Worm (Caenorhabditis elegans) whole organism, late embryonic: Measurements from ENCODE around the gene rpn-6.2.
"Not testable (repeated sequence)": the region's sequence is repeated elsewhere in the genome, so short reads cannot be mapped to it uniquely, and the experiment has no call there.

Experiments used
- C08G9.2 ChIP-seq: sonication (generic microtip); optimal IDR thresholded peaks from 2 replicates; lab custom pipeline; 2016; ENCODE audit warnings: mild to moderate bottlenecking, missing genetic modification characterization, moderate library complexity, missing compliant biosample characterization
- T23F11.4 ChIP-seq: fragments of 200-800 bp; sonication (Bioruptor generic); optimal IDR thresholded peaks from 2 replicates; lab custom pipeline; 2018; ENCODE audit warnings: mild to moderate bottlenecking, missing genetic modification characterization, missing compliant biosample characterization
- ceh-14 ChIP-seq: sonication (generic microtip); optimal IDR thresholded peaks from 2 replicates; lab custom pipeline; 2016; ENCODE audit warnings: missing genotype, missing genetic modification characterization, missing compliant biosample characterization
- ceh-18 ChIP-seq: sonication (generic microtip); optimal IDR thresholded peaks from 2 replicates; lab custom pipeline; 2016; ENCODE audit warnings: missing genetic modification characterization, missing compliant biosample characterization
- ceh-19 ChIP-seq: fragments of 200-800 bp; sonication (Bioruptor generic); optimal IDR thresholded peaks from 2 replicates; lab custom pipeline; 2018; ENCODE audit warnings: mild to moderate bottlenecking, missing genetic modification characterization, missing compliant biosample characterization
- ceh-22 ChIP-seq: sonication (generic microtip); optimal IDR thresholded peaks from 2 replicates; lab custom pipeline; 2017; ENCODE audit warnings: missing biosample characterization, missing genetic modification characterization
- ceh-30 ChIP-seq: fragments of 150-350 bp; optimal IDR thresholded peaks from 2 replicates; lab custom pipeline; 2014; ENCODE audit warnings: missing biosample characterization, missing genetic modification characterization
- ceh-31 ChIP-seq: sonication (generic microtip); optimal IDR thresholded peaks from 2 replicates; lab custom pipeline; 2016; ENCODE audit warnings: missing genetic modification characterization, missing compliant biosample characterization
- ceh-34 ChIP-seq: sonication (generic microtip); optimal IDR thresholded peaks from 2 replicates; lab custom pipeline; 2016; ENCODE audit warnings: mild to moderate bottlenecking, missing genetic modification characterization, missing compliant biosample characterization
- ceh-9 ChIP-seq: sonication (generic microtip); optimal IDR thresholded peaks from 2 replicates; lab custom pipeline; 2016; ENCODE audit warnings: mild to moderate bottlenecking, missing genetic modification characterization, inconsistent platforms, missing compliant biosample characterization
- dmd-4 ChIP-seq: sonication (generic microtip); optimal IDR thresholded peaks from 2 replicates; lab custom pipeline; 2016; ENCODE audit warnings: borderline replicate concordance, missing genetic modification characterization, missing compliant biosample characterization
- dve-1 ChIP-seq: sonication (generic microtip); optimal IDR thresholded peaks from 2 replicates; lab custom pipeline; 2017; ENCODE audit warnings: antibody characterized with exemption, mild to moderate bottlenecking, missing genetic modification characterization, missing compliant biosample characterization
- elt-2 ChIP-seq: sonication (generic microtip); optimal IDR thresholded peaks from 2 replicates; lab custom pipeline; 2016; ENCODE audit warnings: missing genetic modification reagents, missing genetic modification characterization, missing compliant biosample characterization
- elt-4 ChIP-seq: sonication (generic microtip); optimal IDR thresholded peaks from 2 replicates; lab custom pipeline; 2016; ENCODE audit warnings: missing genetic modification characterization, missing compliant biosample characterization
- fax-1 ChIP-seq: sonication (generic microtip); optimal IDR thresholded peaks from 2 replicates; lab custom pipeline; 2016; ENCODE audit warnings: missing genotype, missing genetic modification characterization, missing compliant biosample characterization
- fkh-6 ChIP-seq: sonication (generic microtip); optimal IDR thresholded peaks from 2 replicates; lab custom pipeline; 2016; ENCODE audit warnings: missing genetic modification characterization, missing compliant biosample characterization
- hlh-13 ChIP-seq: fragments of 200-800 bp; sonication (Bioruptor generic); optimal IDR thresholded peaks from 2 replicates; lab custom pipeline; 2018; ENCODE audit warnings: mild to moderate bottlenecking, missing genetic modification characterization, missing compliant biosample characterization
- hlh-30 ChIP-seq: sonication (generic microtip); optimal IDR thresholded peaks from 2 replicates; lab custom pipeline; 2017; ENCODE audit warnings: antibody characterized with exemption, missing genetic modification characterization, missing compliant biosample characterization; ENCODE audit not compliant: insufficient read depth
- lim-6 ChIP-seq: sonication (generic microtip); optimal IDR thresholded peaks from 2 replicates; lab custom pipeline; 2016; ENCODE audit warnings: missing genetic modification characterization, missing compliant biosample characterization
- madf-2 ChIP-seq: sonication (generic microtip); optimal IDR thresholded peaks from 2 replicates; lab custom pipeline; 2017; ENCODE audit warnings: missing genetic modification characterization, missing compliant biosample characterization
- nhr-11 ChIP-seq: fragments of 150-350 bp; optimal IDR thresholded peaks from 2 replicates; lab custom pipeline; 2014; ENCODE audit warnings: missing biosample characterization, missing genetic modification characterization
- odd-2 ChIP-seq: sonication (generic microtip); optimal IDR thresholded peaks from 2 replicates; lab custom pipeline; 2017; ENCODE audit warnings: antibody characterized with exemption, mild to moderate bottlenecking, missing genetic modification characterization, missing compliant biosample characterization
- pag-3 ChIP-seq: sonication (generic microtip); optimal IDR thresholded peaks from 2 replicates; lab custom pipeline; 2016; ENCODE audit warnings: missing compliant biosample characterization, missing genetic modification characterization, borderline replicate concordance
- pat-9 ChIP-seq: fragments of 200-800 bp; sonication (Bioruptor generic); optimal IDR thresholded peaks from 2 replicates; lab custom pipeline; 2018; ENCODE audit warnings: mild to moderate bottlenecking, missing genetic modification characterization, moderate library complexity, missing compliant biosample characterization
- pha-2 ChIP-seq: sonication (generic microtip); optimal IDR thresholded peaks from 2 replicates; lab custom pipeline; 2017; ENCODE audit warnings: mild to moderate bottlenecking, missing genetic modification characterization, missing compliant biosample characterization
- pha-4 ChIP-seq: fragments of 150-350 bp; optimal IDR thresholded peaks from 2 replicates; lab custom pipeline; 2018; ENCODE audit warnings: missing biosample characterization, missing genetic modification reagents, missing genetic modification characterization
- pqm-1 ChIP-seq: sonication (generic microtip); optimal IDR thresholded peaks from 2 replicates; lab custom pipeline; 2016; ENCODE audit warnings: missing genetic modification characterization, missing compliant biosample characterization
- ref-2 ChIP-seq: sonication (generic microtip); optimal IDR thresholded peaks from 2 replicates; lab custom pipeline; 2016; ENCODE audit warnings: missing genetic modification characterization, missing compliant biosample characterization
- rnt-1 ChIP-seq: sonication (generic microtip); optimal IDR thresholded peaks from 2 replicates; lab custom pipeline; 2016; ENCODE audit warnings: missing genetic modification characterization, missing compliant biosample characterization
- sdc-2 ChIP-seq: sonication (generic microtip); optimal IDR thresholded peaks from 2 replicates; lab custom pipeline; 2016; ENCODE audit warnings: missing genotype, missing genetic modification characterization, missing compliant biosample characterization
- sox-4 ChIP-seq: sonication (generic microtip); optimal IDR thresholded peaks from 2 replicates; lab custom pipeline; 2017; ENCODE audit warnings: mild to moderate bottlenecking, missing genetic modification characterization, inconsistent platforms, missing compliant biosample characterization
- syd-9 ChIP-seq: sonication (generic microtip); optimal IDR thresholded peaks from 2 replicates; lab custom pipeline; 2016; ENCODE audit warnings: mild to moderate bottlenecking, missing genetic modification characterization, moderate library complexity, missing compliant biosample characterization
- tbx-2 ChIP-seq: sonication (generic microtip); optimal IDR thresholded peaks from 2 replicates; lab custom pipeline; 2016; ENCODE audit warnings: missing genetic modification characterization, missing compliant biosample characterization
- ttx-3 ChIP-seq: sonication (generic microtip); optimal IDR thresholded peaks from 2 replicates; lab custom pipeline; 2016; ENCODE audit warnings: missing genetic modification reagents, missing genetic modification characterization, missing compliant biosample characterization
- unc-3 ChIP-seq, 2 experiments: fragments of 200-800 bp in 1 of 2; sonication (Bioruptor generic) in 1 of 2; sonication (generic microtip) in 1 of 2; conservative IDR thresholded peaks in 1 of 2; optimal IDR thresholded peaks in 1 of 2; 2 replicates each; pipeline versions ENCODE4 v1.3.6 to Lab custom; 2016 to 2022; ENCODE audit warnings: missing compliant biosample characterization in 2 of 2, missing genetic modification characterization in 2 of 2, missing genetic modification reagents in 1 of 2
- unc-42 ChIP-seq: sonication (generic microtip); optimal IDR thresholded peaks from 2 replicates; lab custom pipeline; 2016; ENCODE audit warnings: missing genotype, missing genetic modification characterization, missing compliant biosample characterization
- unc-55 ChIP-seq: sonication (generic microtip); optimal IDR thresholded peaks from 2 replicates; lab custom pipeline; 2017; ENCODE audit warnings: missing biosample characterization, missing genetic modification reagents, missing genetic modification characterization
- zip-5 ChIP-seq: sonication (generic microtip); optimal IDR thresholded peaks from 2 replicates; lab custom pipeline; 2016; ENCODE audit warnings: missing genetic modification characterization, missing compliant biosample characterization
- ztf-16 ChIP-seq: sonication (generic microtip); optimal IDR thresholded peaks from 2 replicates; lab custom pipeline; 2017; ENCODE audit warnings: missing genetic modification characterization, missing compliant biosample characterization

Gene rpn-6.2

ce11 chrIII:9007183-9007582 lies 5.4 kb upstream of the rpn-6.2 start:
- peak; percentile 15 for TF ChIP-seq ref-2 (tag; lab: Kevin White, UChicago)
- peak; percentile 87 for TF ChIP-seq syd-9 (tag; lab: Kevin White, UChicago)
- peak; percentile 25 for TF ChIP-seq ceh-18 (tag; lab: Kevin White, UChicago)
- no peak for TF ChIP-seq ceh-14 (tag; lab: Kevin White, UChicago)
- TF ChIP-seq pha-2 (tag; lab: Kevin White, UChicago) = no peak
- TF ChIP-seq sdc-2 (tag; lab: Kevin White, UChicago) = no peak
- no peak for TF ChIP-seq madf-2 (tag; lab: Kevin White, UChicago)
- peak; percentile 28 for TF ChIP-seq T23F11.4 (GFP tag; lab: Kevin White, UChicago)
- peak; percentile 85 for TF ChIP-seq unc-55
- no peak for TF ChIP-seq C08G9.2 (tag; lab: Kevin White, UChicago)
- TF ChIP-seq zip-5 (tag; lab: Kevin White, UChicago) = no peak
- TF ChIP-seq hlh-30 = no peak
- TF ChIP-seq hlh-13 = no peak
- TF ChIP-seq elt-2 (tag; lab: Kevin White, UChicago) = peak; percentile 39
- peak; percentile 46 for TF ChIP-seq tbx-2 (tag; lab: Kevin White, UChicago)
- peak; percentile 8 for TF ChIP-seq dve-1 (tag; lab: Kevin White, UChicago)

ce11 chrIII:9005905-9006372 lies 4.1 kb upstream of the rpn-6.2 start, which contains the start of gene rab-6.1:
rab-6.1 (minus strand) TSS chrIII:9005955.
- TF ChIP-seq nhr-11; pag-3 (tag; lab: Kevin White, UChicago); unc-42 (tag; lab: Kevin White, UChicago): not testable (repeated sequence)

- no peak for TF ChIP-seq ceh-9 (tag; lab: Kevin White, UChicago)
- no peak for TF ChIP-seq ztf-16 (tag; lab: Kevin White, UChicago)
Measured at ce11 chrIII:9004658-9005057, 2.9 kb upstream of the rpn-6.2 start.

- no peak for TF ChIP-seq dmd-4 (tag; lab: Kevin White, UChicago)
- TF ChIP-seq sdc-2 (tag; lab: Kevin White, UChicago) = no peak
- TF ChIP-seq pag-3 (tag; lab: Kevin White, UChicago) = no peak
- TF ChIP-seq ttx-3 (tag; lab: Kevin White, UChicago) = no peak
- no peak for TF ChIP-seq sox-4 (tag; lab: Kevin White, UChicago)
- TF ChIP-seq fax-1 (tag; lab: Kevin White, UChicago) = no peak
Measured at ce11 chrIII:9002545-9002944, 746 bp upstream of the rpn-6.2 start, which contains the start of the genes F59B2.15 and zif-1. F59B2.15 (minus strand) TSS chrIII:9002645. zif-1 (plus strand) TSS chrIII:9002779.

- TF ChIP-seq syd-9 (tag; lab: Kevin White, UChicago) = no peak
- no peak for TF ChIP-seq dmd-4 (tag; lab: Kevin White, UChicago)
- TF ChIP-seq elt-4 (tag; lab: Kevin White, UChicago) = no peak
- no peak for TF ChIP-seq fkh-6 (tag; lab: Kevin White, UChicago)
- no peak for TF ChIP-seq unc-3 (GFP tag; conservative IDR thresholded peaks at IDR 0.05; lab: Robert Waterston, UW)
- no peak for TF ChIP-seq unc-3 (tag; optimal IDR thresholded peaks at IDR 0.05; lab: Kevin White, UChicago)
- TF ChIP-seq T23F11.4 (GFP tag; lab: Kevin White, UChicago) = no peak
- no peak for TF ChIP-seq rnt-1 (tag; lab: Kevin White, UChicago)
Measured at ce11 chrIII:9001491-9001890, 308 bp downstream of the rpn-6.2 start.

ce11 chrIII:8999508-8999907 lies 2.3 kb downstream of the rpn-6.2 start, which contains the start of gene F59B2.3:
F59B2.3 (minus strand) TSS chrIII:8999766.
- no peak for TF ChIP-seq odd-2 (tag; lab: Kevin White, UChicago)
- no peak for TF ChIP-seq unc-55
- no peak for TF ChIP-seq ceh-30
- TF ChIP-seq ceh-31 (tag; lab: Kevin White, UChicago) = no peak
- no peak for TF ChIP-seq pat-9 (tag; lab: Kevin White, UChicago)
- TF ChIP-seq rnt-1 (tag; lab: Kevin White, UChicago) = no peak
- TF ChIP-seq ceh-34 (tag; lab: Kevin White, UChicago) = no peak
- no peak for TF ChIP-seq ceh-18 (tag; lab: Kevin White, UChicago)
- no peak for TF ChIP-seq dmd-4 (tag; lab: Kevin White, UChicago)
- TF ChIP-seq fax-1 (tag; lab: Kevin White, UChicago) = no peak
- TF ChIP-seq lim-6 (tag; lab: Kevin White, UChicago) = no peak
- no peak for TF ChIP-seq ceh-19 (GFP tag; lab: Kevin White, UChicago)
- no peak for TF ChIP-seq pha-4 (tag; lab: Kevin White, UChicago)
- no peak for TF ChIP-seq sox-4 (tag; lab: Kevin White, UChicago)
- TF ChIP-seq sdc-2 (tag; lab: Kevin White, UChicago) = no peak
- TF ChIP-seq dve-1 (tag; lab: Kevin White, UChicago) = no peak
- TF ChIP-seq pqm-1 (tag; lab: Kevin White, UChicago) = no peak
- TF ChIP-seq unc-42 (tag; lab: Kevin White, UChicago) = no peak
- TF ChIP-seq C08G9.2 (tag; lab: Kevin White, UChicago) = no peak
- TF ChIP-seq ceh-22 (tag; lab: Kevin White, UChicago) = no peak
